Worm (Caenorhabditis elegans) whole organism, young adult: Measurements from ENCODE around the gene mrp-5.

ENCODE experiments used
- F22D6.2 ChIP-seq: sonication (generic microtip); optimal IDR thresholded peaks from 2 replicates; lab custom pipeline; 2016; ENCODE audit warnings: mild to moderate bottlenecking, missing genetic modification characterization, missing compliant biosample characterization
- F37B4.10 ChIP-seq: fragments of 200-800 bp; sonication (Bioruptor generic); IDR thresholded peaks from 2 replicates; pipeline ENCODE4 v1.3.6; 2022; ENCODE audit warnings: missing genetic modification characterization, missing compliant biosample characterization
- ama-1 ChIP-seq, 3 experiments: fragments of 150-350 bp in 1 of 3; sonication (generic microtip) in 2 of 3; optimal IDR thresholded peaks; 2 replicates each; lab custom pipeline; 2014 to 2018; ENCODE audit warnings: missing biosample characterization in 2 of 3, missing genetic modification characterization in 2 of 3, missing genetic modification reagents in 2 of 3
- ceh-91 ChIP-seq: fragments of 200-800 bp; sonication (Bioruptor generic); IDR thresholded peaks from 2 replicates; pipeline ENCODE4 v1.3.6; 2022; ENCODE audit warnings: missing genetic modification reagents, missing genetic modification characterization, missing compliant biosample characterization
- egl-44 ChIP-seq: fragments of 200-800 bp; sonication (Bioruptor generic); IDR thresholded peaks from 2 replicates; pipeline ENCODE4 v1.3.6; 2022; ENCODE audit warnings: missing genetic modification reagents, missing genetic modification characterization, missing compliant biosample characterization
- hlh-12 ChIP-seq: sonication (generic microtip); optimal IDR thresholded peaks from 2 replicates; lab custom pipeline; 2016; ENCODE audit warnings: missing genetic modification characterization, missing compliant biosample characterization
- hsf-1 ChIP-seq: fragments of 200-800 bp; sonication (Bioruptor generic); IDR thresholded peaks from 2 replicates; pipeline ENCODE4 v1.3.6; 2022; ENCODE audit warnings: missing genetic modification reagents, missing genetic modification characterization, missing compliant biosample characterization
- lag-1 ChIP-seq: fragments of 200-800 bp; sonication (Bioruptor generic); IDR thresholded peaks from 2 replicates; pipeline ENCODE4 v1.3.6; 2022; ENCODE audit warnings: missing genetic modification reagents, missing genetic modification characterization, missing compliant biosample characterization
- mcd-1 ChIP-seq: fragments of 200-800 bp; sonication (Bioruptor generic); IDR thresholded peaks from 2 replicates; pipeline ENCODE4 v1.3.6; 2022; ENCODE audit warnings: missing genetic modification reagents, missing genetic modification characterization, missing compliant biosample characterization
- unc-62 ChIP-seq: fragments of 150-350 bp; optimal IDR thresholded peaks from 2 replicates; lab custom pipeline; 2014; ENCODE audit warnings: missing biosample characterization, missing genetic modification reagents, missing genetic modification characterization
- ztf-22 ChIP-seq: fragments of 200-800 bp; sonication (Bioruptor generic); optimal IDR thresholded peaks from 2 replicates; lab custom pipeline; 2018; ENCODE audit warnings: mild to moderate bottlenecking, missing genetic modification characterization, moderate library complexity, missing compliant biosample characterization

- no peak for TF ChIP-seq egl-44 (GFP tag; lab: Robert Waterston, UW)
- TF ChIP-seq unc-62 (GFP tag; lab: Kevin White, UChicago) = no peak
- TF ChIP-seq F37B4.10 (GFP tag; lab: Robert Waterston, UW) = no peak
- TF ChIP-seq mcd-1 = 0 out of 2 replicates have a peak, but pooled peaks have one; percentile 12
- TF ChIP-seq lag-1 (GFP tag; lab: Robert Waterston, UW) = no peak
- TF ChIP-seq hsf-1 (GFP tag; lab: Robert Waterston, UW) = no peak
- no peak for TF ChIP-seq F22D6.2
- no peak for TF ChIP-seq ceh-91 (GFP tag; lab: Robert Waterston, UW)
- TF ChIP-seq ama-1 (optimal IDR thresholded peaks at IDR 0.05; lab: Kevin White, UChicago) = no peak
- TF ChIP-seq ama-1 (GFP tag; optimal IDR thresholded peaks at IDR 0.05; lab: Kevin White, UChicago) = no peak
- TF ChIP-seq ztf-22 (GFP tag; lab: Kevin White, UChicago) = no peak
- no peak for TF ChIP-seq hlh-12
Observed at ce11 chrX:14960841-14961240, 14.7 kb upstream of the mrp-5 start.
